Fruit fly (Drosophila melanogaster) whole organism, adult: ENCODE results near the gene SuUR.
A peak's percentile ranks its signal among the peaks of the same experiment; 100 is the strongest.

Experiments
- CG12768 ChIP-seq: fragments of 200-800 bp; sonication (Bioruptor generic); optimal IDR thresholded peaks from 2 replicates; lab custom pipeline; 2017; ENCODE audit warnings: missing biosample characterization, missing genetic modification characterization, mild to moderate bottlenecking, moderate library complexity, missing genetic modification reagents
- CG1620 ChIP-seq: fragments of 200-800 bp; sonication (Bioruptor generic); optimal IDR thresholded peaks from 2 replicates; lab custom pipeline; 2016; ENCODE audit warnings: missing biosample characterization, missing genetic modification characterization
- CG33017 ChIP-seq: fragments of 200-800 bp; sonication (Bioruptor generic); optimal IDR thresholded peaks from 2 replicates; lab custom pipeline; 2018; ENCODE audit warnings: missing biosample characterization, mild to moderate bottlenecking, missing genetic modification characterization, moderate library complexity
- CG7101 ChIP-seq: fragments of 200-800 bp; sonication (Bioruptor generic); optimal IDR thresholded peaks from 2 replicates; lab custom pipeline; 2018; ENCODE audit warnings: missing biosample characterization, mild to moderate bottlenecking, missing genetic modification characterization, moderate library complexity
- Clk ChIP-seq: fragments of 200-800 bp; sonication (Bioruptor generic); optimal IDR thresholded peaks from 2 replicates; lab custom pipeline; 2017; ENCODE audit warnings: missing biosample characterization, missing genetic modification characterization
- Crg-1 ChIP-seq: fragments of 200-800 bp; sonication (Bioruptor generic); optimal IDR thresholded peaks from 2 replicates; lab custom pipeline; 2016; ENCODE audit warnings: missing biosample characterization, missing genetic modification characterization
- Hr96 ChIP-seq: fragments of 200-800 bp; sonication (Bioruptor generic); optimal IDR thresholded peaks from 2 replicates; lab custom pipeline; 2016; ENCODE audit warnings: missing biosample characterization, missing genetic modification characterization
- bab1 ChIP-seq: fragments of 200-800 bp; sonication (Bioruptor generic); optimal IDR thresholded peaks from 3 replicates; lab custom pipeline; 2019; ENCODE audit warnings: missing biosample characterization, mild to moderate bottlenecking, missing genetic modification characterization, moderate library complexity
- cic ChIP-seq: fragments of 200-800 bp; sonication (Bioruptor generic); optimal IDR thresholded peaks from 2 replicates; lab custom pipeline; 2017; ENCODE audit warnings: missing biosample characterization, mild to moderate bottlenecking, missing genetic modification characterization, moderate library complexity
- kay ChIP-seq: fragments of 200-800 bp; sonication (Bioruptor generic); peaks from one replicate; lab custom pipeline; 2016; ENCODE audit warnings: missing biosample characterization, missing genetic modification characterization, borderline replicate concordance
- pad ChIP-seq: fragments of 200-800 bp; sonication (Bioruptor generic); optimal IDR thresholded peaks from 3 replicates; lab custom pipeline; 2017; ENCODE audit warnings: missing biosample characterization, missing genetic modification characterization, mild to moderate bottlenecking, moderate library complexity, missing genetic modification reagents
- tj ChIP-seq: fragments of 200-800 bp; sonication (Bioruptor generic); optimal IDR thresholded peaks from 3 replicates; lab custom pipeline; 2017; ENCODE audit warnings: missing biosample characterization, mild to moderate bottlenecking, missing genetic modification characterization, moderate library complexity

dm6 chr3L:11061200-11061599 lies 3.6 kb upstream of the SuUR start, which contains the start of the genes CG6321 and Blos2:
- TF ChIP-seq Clk (GFP tag; lab: Kevin White, UChicago) (peak; percentile 12), bab1 (peak; percentile 90), CG12768 (GFP tag; lab: Kevin White, UChicago) (peak; percentile 75), tj (peak; percentile 54), cic (peak; percentile 6), CG7101 (tag; lab: Kevin White, UChicago) (peak; percentile 83), kay (GFP tag; lab: Kevin White, UChicago) (no peak), Hr96 (peak; percentile 56), pad (GFP tag; lab: Kevin White, UChicago) (peak; percentile 48), CG33017 (tag; lab: Kevin White, UChicago) (peak; percentile 87), CG1620 (GFP tag; lab: Kevin White, UChicago) (peak; percentile 13), Crg-1 (GFP tag; lab: Kevin White, UChicago) (peak; percentile 3)
